Fruit fly (Drosophila melanogaster) whole organism, embryonic: ENCODE measurements around the gene CG17224.
A peak's percentile ranks its signal among the peaks of the same experiment; 100 is the strongest.

Experiments used
- Ada2b ChIP-seq: fragments of 200-800 bp; sonication (Bioruptor generic); IDR thresholded peaks from 2 replicates; pipeline ENCODE4 v1.3.6; 2022; ENCODE audit warnings: missing biosample characterization, missing genetic modification characterization
- Antp ChIP-seq: fragments of 200-800 bp; sonication (Bioruptor generic); optimal IDR thresholded peaks from 3 replicates; lab custom pipeline; 2016; ENCODE audit warnings: missing biosample characterization, missing genetic modification characterization
- Atf-2 ChIP-seq: fragments of 200-800 bp; sonication (Bioruptor generic); optimal IDR thresholded peaks from 2 replicates; lab custom pipeline; 2016; ENCODE audit warnings: missing biosample characterization, missing genetic modification characterization
- CG1024 ChIP-seq: fragments of 200-800 bp; sonication (Bioruptor generic); IDR thresholded peaks from 2 replicates; pipeline ENCODE4 v1.3.6; 2022; ENCODE audit warnings: missing biosample characterization, missing genetic modification characterization
- CG10267 ChIP-seq: fragments of 200-800 bp; sonication (Bioruptor generic); optimal IDR thresholded peaks from 2 replicates; lab custom pipeline; 2018; ENCODE audit warnings: missing biosample characterization, mild to moderate bottlenecking, missing genetic modification characterization, moderate library complexity
- CG11456 ChIP-seq: fragments of 200-800 bp; sonication (Bioruptor generic); IDR thresholded peaks from 3 replicates; pipeline ENCODE4 v1.3.6; 2022; ENCODE audit warnings: missing biosample characterization, missing genetic modification characterization
- CG11504 ChIP-seq: fragments of 200-800 bp; sonication (Bioruptor generic); optimal IDR thresholded peaks from 3 replicates; lab custom pipeline; 2019; ENCODE audit warnings: missing biosample characterization, mild to moderate bottlenecking, missing genetic modification characterization, moderate library complexity
- CG11560 ChIP-seq: fragments of 200-800 bp; sonication (Bioruptor generic); IDR thresholded peaks from 3 replicates; pipeline ENCODE4 v1.3.6; 2022; ENCODE audit warnings: missing biosample characterization, missing genetic modification characterization
- CG1603 ChIP-seq: fragments of 200-800 bp; sonication (Bioruptor generic); optimal IDR thresholded peaks from 2 replicates; lab custom pipeline; 2019; ENCODE audit warnings: missing biosample characterization, mild to moderate bottlenecking, missing genetic modification characterization, moderate library complexity
- CG17328 ChIP-seq: fragments of 200-800 bp; sonication (Bioruptor generic); IDR thresholded peaks from 2 replicates; pipeline ENCODE4 v1.3.6; 2022; ENCODE audit warnings: missing biosample characterization, missing genetic modification characterization
- CG1792 ChIP-seq: fragments of 200-800 bp; sonication (Bioruptor generic); optimal IDR thresholded peaks from 2 replicates; lab custom pipeline; 2016; ENCODE audit warnings: missing biosample characterization, missing genetic modification characterization
- CG2712 ChIP-seq: fragments of 200-800 bp; optimal IDR thresholded peaks from 3 replicates; lab custom pipeline; 2019; ENCODE audit warnings: missing biosample characterization, mild to moderate bottlenecking, missing genetic modification characterization, moderate library complexity
- CG34422 ChIP-seq: fragments of 200-800 bp; sonication (Bioruptor generic); IDR thresholded peaks from 3 replicates; pipeline ENCODE4 v1.3.6; 2022; ENCODE audit warnings: missing biosample characterization, missing genetic modification characterization
- CG42726 ChIP-seq: fragments of 200-800 bp; sonication (Bioruptor generic); IDR thresholded peaks from 2 replicates; pipeline ENCODE4 v1.3.6; 2022; ENCODE audit warnings: missing biosample characterization, missing genetic modification characterization; ENCODE audit not compliant: partially characterized antibody
- CG7963 ChIP-seq: fragments of 200-800 bp; sonication (Bioruptor generic); IDR thresholded peaks from 3 replicates; pipeline ENCODE4 v1.3.6; 2022; ENCODE audit warnings: missing biosample characterization, missing genetic modification characterization; ENCODE audit not compliant: partially characterized antibody
- Drgx ChIP-seq: fragments of 200-800 bp; sonication (Bioruptor generic); IDR thresholded peaks from 2 replicates; pipeline ENCODE4 v1.3.6; 2022; ENCODE audit warnings: missing biosample characterization, missing genetic modification characterization
- Fer3 ChIP-seq: fragments of 200-800 bp; sonication (Bioruptor generic); optimal IDR thresholded peaks from 2 replicates; lab custom pipeline; 2018; ENCODE audit warnings: missing biosample characterization, mild to moderate bottlenecking, missing genetic modification characterization, moderate library complexity
- HmgD ChIP-seq: fragments of 200-800 bp; sonication (Bioruptor generic); optimal IDR thresholded peaks from 3 replicates; lab custom pipeline; 2016; ENCODE audit warnings: missing biosample characterization, missing genetic modification characterization
- Jarid2 ChIP-seq: fragments of 200-800 bp; sonication (Bioruptor generic); optimal IDR thresholded peaks from 3 replicates; lab custom pipeline; 2017; ENCODE audit warnings: mild to moderate bottlenecking, missing biosample characterization, missing genetic modification reagents, missing genetic modification characterization
- Med ChIP-seq: fragments of 200-800 bp; sonication (Bioruptor generic); peaks from one replicate; lab custom pipeline; 2016; ENCODE audit warnings: missing biosample characterization, missing genetic modification characterization, mild to moderate bottlenecking, inconsistent platforms, moderate library complexity
- Six4 ChIP-seq: fragments of 200-800 bp; sonication (Bioruptor generic); optimal IDR thresholded peaks from 2 replicates; lab custom pipeline; 2016; ENCODE audit warnings: missing biosample characterization, missing genetic modification characterization
- Sox100B ChIP-seq: fragments of 200-800 bp; sonication (Bioruptor generic); optimal IDR thresholded peaks from 3 replicates; lab custom pipeline; 2018; ENCODE audit warnings: missing biosample characterization, mild to moderate bottlenecking, missing genetic modification characterization
- Spps ChIP-seq: fragments of 200-800 bp; sonication (Bioruptor generic); optimal IDR thresholded peaks from 2 replicates; lab custom pipeline; 2018; ENCODE audit warnings: missing biosample characterization, mild to moderate bottlenecking, missing genetic modification characterization
- Ssrp ChIP-seq: fragments of 200-800 bp; sonication (Bioruptor generic); optimal IDR thresholded peaks from 2 replicates; lab custom pipeline; 2018; ENCODE audit warnings: missing biosample characterization, mild to moderate bottlenecking, missing genetic modification characterization, moderate library complexity
- ara ChIP-seq: fragments of 200-800 bp; sonication (Bioruptor generic); IDR thresholded peaks from 2 replicates; pipeline ENCODE4 v1.3.6; 2022; ENCODE audit warnings: missing biosample characterization, missing genetic modification characterization
- bigmax ChIP-seq: fragments of 200-800 bp; sonication (Bioruptor generic); optimal IDR thresholded peaks from 2 replicates; lab custom pipeline; 2018; ENCODE audit warnings: missing biosample characterization, mild to moderate bottlenecking, missing genetic modification characterization
- bsh ChIP-seq, 2 experiments: fragments of 200-800 bp; sonication (Bioruptor generic); optimal IDR thresholded peaks; 2 replicates each; lab custom pipeline; 2017 to 2018; ENCODE audit warnings: mild to moderate bottlenecking in 2 of 2, missing biosample characterization in 2 of 2, missing genetic modification characterization in 2 of 2, moderate library complexity in 1 of 2
- gfzf ChIP-seq: fragments of 200-800 bp; sonication (Bioruptor generic); optimal IDR thresholded peaks from 2 replicates; lab custom pipeline; 2016; ENCODE audit warnings: missing biosample characterization, mild to moderate bottlenecking, missing genetic modification characterization, moderate library complexity
- gsb-n ChIP-seq: fragments of 200-800 bp; sonication (Bioruptor generic); optimal IDR thresholded peaks from 3 replicates; lab custom pipeline; 2018; ENCODE audit warnings: missing biosample characterization, mild to moderate bottlenecking, missing genetic modification characterization
- jing ChIP-seq: fragments of 200-800 bp; sonication (Bioruptor generic); optimal IDR thresholded peaks from 2 replicates; lab custom pipeline; 2018; ENCODE audit warnings: missing biosample characterization, mild to moderate bottlenecking, missing genetic modification characterization
- jumu ChIP-seq: fragments of 200-800 bp; sonication (Bioruptor generic); optimal IDR thresholded peaks from 3 replicates; lab custom pipeline; 2016; ENCODE audit warnings: missing biosample characterization, missing genetic modification characterization
- ken ChIP-seq: fragments of 200-800 bp; sonication (Bioruptor generic); IDR thresholded peaks from 3 replicates; pipeline ENCODE4 v1.3.6; 2022; ENCODE audit warnings: missing biosample characterization, missing genetic modification characterization
- maf-S ChIP-seq: fragments of 200-800 bp; sonication (Bioruptor generic); optimal IDR thresholded peaks from 2 replicates; lab custom pipeline; 2016; ENCODE audit warnings: missing biosample characterization, missing genetic modification characterization
- nmo ChIP-seq: fragments of 200-800 bp; sonication (Bioruptor generic); optimal IDR thresholded peaks from 2 replicates; lab custom pipeline; 2018; ENCODE audit warnings: missing biosample characterization, mild to moderate bottlenecking, missing genetic modification characterization, moderate library complexity
- p53 ChIP-seq: fragments of 200-800 bp; sonication (Bioruptor generic); optimal IDR thresholded peaks from 2 replicates; lab custom pipeline; 2016; ENCODE audit warnings: missing biosample characterization, missing genetic modification characterization
- pfk ChIP-seq: fragments of 200-800 bp; sonication (Bioruptor generic); optimal IDR thresholded peaks from 2 replicates; lab custom pipeline; 2018; ENCODE audit warnings: missing biosample characterization, mild to moderate bottlenecking, missing genetic modification characterization, moderate library complexity
- prd ChIP-seq, 3 experiments: fragments of >200 bp in 2 of 3; fragments of 200-800 bp in 1 of 3; sonication (Bioruptor generic) in 1 of 3; optimal IDR thresholded peaks in 2 of 3; IDR thresholded peaks in 1 of 3; 2 replicates in 2 of 3; 3 replicates in 1 of 3; pipeline versions ENCODE4 v1.3.6 to Lab custom; 2017 to 2022; ENCODE audit warnings: missing biosample characterization in 1 of 3, missing genetic modification characterization in 1 of 3
- row ChIP-seq: fragments of 200-800 bp; sonication (Bioruptor generic); IDR thresholded peaks from 3 replicates; pipeline ENCODE4 v1.3.6; 2022; ENCODE audit warnings: missing biosample characterization, missing genetic modification characterization
- sc ChIP-seq, 3 experiments: fragments of >200 bp in 2 of 3; fragments of 200-800 bp in 1 of 3; sonication (Bioruptor generic) in 1 of 3; optimal IDR thresholded peaks; 2 replicates in 2 of 3; 3 replicates in 1 of 3; lab custom pipeline; 2017; ENCODE audit warnings: mild to moderate bottlenecking in 1 of 3, missing biosample characterization in 1 of 3, missing genetic modification characterization in 1 of 3, missing genetic modification reagents in 1 of 3
- sd ChIP-seq: fragments of 200-800 bp; sonication (Bioruptor generic); optimal IDR thresholded peaks from 3 replicates; lab custom pipeline; 2018; ENCODE audit warnings: missing biosample characterization, mild to moderate bottlenecking, missing genetic modification characterization, moderate library complexity
- sens ChIP-seq: fragments of 200-800 bp; sonication (Bioruptor generic); peaks from one replicate; lab custom pipeline; 2016; ENCODE audit warnings: missing biosample characterization, missing genetic modification characterization
- so ChIP-seq: fragments of 200-800 bp; sonication (Bioruptor generic); IDR thresholded peaks from 3 replicates; pipeline ENCODE4 v1.3.6; 2022; ENCODE audit warnings: missing biosample characterization, missing genetic modification characterization
- ttk ChIP-seq: fragments of 200-800 bp; sonication (Bioruptor generic); IDR thresholded peaks from 2 replicates; pipeline ENCODE4 v2.1.2; 2022; ENCODE audit warnings: missing biosample characterization, missing genetic modification characterization
- vfl ChIP-seq: fragments of 200-800 bp; sonication (Bioruptor generic); optimal IDR thresholded peaks from 2 replicates; lab custom pipeline; 2016; ENCODE audit warnings: missing biosample characterization, missing genetic modification characterization
- wor ChIP-seq: fragments of 200-800 bp; sonication (Bioruptor generic); IDR thresholded peaks from 2 replicates; pipeline ENCODE4 v1.3.6; 2022; ENCODE audit warnings: missing biosample characterization, missing genetic modification characterization
- zf30C ChIP-seq: fragments of 200-800 bp; sonication (Bioruptor generic); optimal IDR thresholded peaks from 3 replicates; lab custom pipeline; 2018; ENCODE audit warnings: missing biosample characterization, mild to moderate bottlenecking, missing genetic modification characterization

The CG17224 gene

dm6 chr2L:3004601-3005000 is 13.5 kb downstream of the CG17224 start (continued):
- no peak for TF ChIP-seq CG42726 (GFP tag; lab: Robert Waterston, UW)
- TF ChIP-seq CG10267 (tag; lab: Kevin White, UChicago) = no peak
- no peak for TF ChIP-seq CG7963 (GFP tag; lab: Robert Waterston, UW)
- no peak for TF ChIP-seq Sox100B
- TF ChIP-seq sens = peak; percentile 58
- no peak for TF ChIP-seq p53 (GFP tag; lab: Kevin White, UChicago)
- no peak for TF ChIP-seq Atf-2 (GFP tag; lab: Kevin White, UChicago)
- no peak for TF ChIP-seq bigmax (GFP tag; lab: Kevin White, UChicago)
- TF ChIP-seq bsh (GFP tag; optimal IDR thresholded peaks at IDR 0.05; lab: Kevin White, UChicago) = no peak
- no peak for TF ChIP-seq HmgD
- no peak for TF ChIP-seq Six4 (GFP tag; lab: Kevin White, UChicago)
- TF ChIP-seq CG2712 (tag; lab: Kevin White, UChicago) = peak; percentile 1
- TF ChIP-seq CG11504 = no peak
- 0 out of 3 replicates have a peak, but pooled peaks have one; percentile 20 for TF ChIP-seq CG34422 (GFP tag; lab: Robert Waterston, UW)
- no peak for TF ChIP-seq pfk (GFP tag; lab: Kevin White, UChicago)
- peak; percentile 30 for TF ChIP-seq zf30C (GFP tag; lab: Kevin White, UChicago)
- TF ChIP-seq CG11560 (tag; lab: Robert Waterston, UW) = no peak
- TF ChIP-seq vfl (GFP tag; lab: Kevin White, UChicago) = no peak
- TF ChIP-seq Med (GFP tag; lab: Kevin White, UChicago) = peak; percentile 77
- no peak for TF ChIP-seq CG1024 (GFP tag; lab: Robert Waterston, UW)
- no peak for TF ChIP-seq nmo
- TF ChIP-seq maf-S (GFP tag; lab: Kevin White, UChicago) = no peak
- 0 out of 2 replicates have a peak, but pooled peaks have one; percentile 15 for TF ChIP-seq Drgx (GFP tag; lab: Robert Waterston, UW)
- no peak for TF ChIP-seq gsb-n (tag; lab: Kevin White, UChicago)
- peak; percentile 20; the same call in 1 of the 3 replicates for TF ChIP-seq row (GFP tag; lab: Robert Waterston, UW)
- TF ChIP-seq gfzf (GFP tag; lab: Kevin White, UChicago) = no peak
- no peak for TF ChIP-seq so (GFP tag; lab: Robert Waterston, UW)
- TF ChIP-seq prd (optimal IDR thresholded peaks at IDR 0.05; lab: Kevin White, UChicago) = no peak
- no peak for TF ChIP-seq prd (GFP tag; IDR thresholded peaks at IDR 0.05; lab: Robert Waterston, UW)
- TF ChIP-seq sc (optimal IDR thresholded peaks at IDR 0.05; lab: Kevin White, UChicago) = no peak
- no peak for TF ChIP-seq sc (GFP tag; optimal IDR thresholded peaks at IDR 0.05; lab: Kevin White, UChicago)
- no peak for TF ChIP-seq CG11456
- TF ChIP-seq CG17328 (GFP tag; lab: Robert Waterston, UW) = 0 out of 2 replicates have a peak, but pooled peaks have one; percentile 22
- TF ChIP-seq jing = no peak
- no peak for TF ChIP-seq CG1792
- TF ChIP-seq Jarid2 (GFP tag; lab: Kevin White, UChicago) = no peak
- TF ChIP-seq CG1603 = peak; percentile 26
- TF ChIP-seq Fer3 (tag; lab: Kevin White, UChicago) = no peak
- TF ChIP-seq ttk = no peak
- TF ChIP-seq Ada2b (GFP tag; lab: Robert Waterston, UW) = no peak
- 0 out of 3 replicates have a peak, but pooled peaks have one; percentile 29 for TF ChIP-seq ken (GFP tag; lab: Robert Waterston, UW)
- TF ChIP-seq Spps = no peak
- TF ChIP-seq wor = no peak
- TF ChIP-seq ara = 0 out of 2 replicates have a peak, but pooled peaks have one; percentile 27
- no peak for TF ChIP-seq Antp (GFP tag; lab: Kevin White, UChicago)
- TF ChIP-seq sd = peak; percentile 52
- TF ChIP-seq Ssrp (tag; lab: Kevin White, UChicago) = no peak
- TF ChIP-seq jumu (GFP tag; lab: Kevin White, UChicago) = no peak
